Worm (Caenorhabditis elegans): ENCODE data around the gene ZC412.5.

ZC412.5 gene

ce11 chrV:14868181-14868580, 7.1 kb downstream of the ZC412.5 start, which contains the start of gene gcy-14:
TSS of gene gcy-14 (minus strand) at chrV:14868281.
- TF ChIP-seq ets-7 (tag; optimal IDR thresholded peaks at IDR 0.05) (no peak), ama-1 (optimal IDR thresholded peaks at IDR 0.05) (no peak), ceh-13 (GFP tag; optimal IDR thresholded peaks at IDR 0.05) (no peak), pes-1 (GFP tag; IDR thresholded peaks at IDR 0.05) (no peak), sea-1 (GFP tag; conservative IDR thresholded peaks at IDR 0.05) (no peak), scrt-1 (GFP tag; IDR thresholded peaks at IDR 0.05) (no peak), tra-4 (tag; optimal IDR thresholded peaks at IDR 0.05) (no peak), F13C5.2 (tag; optimal IDR thresholded peaks at IDR 0.05) (no peak), hmg-4 (GFP tag; optimal IDR thresholded peaks at IDR 0.05) (no peak), tbx-11 (GFP tag; IDR thresholded peaks at IDR 0.05) (no peak), flt-1 (GFP tag; IDR thresholded peaks at IDR 0.05) (no peak), tbx-37 (GFP tag; conservative IDR thresholded peaks at IDR 0.05) (no peak), hnd-1 (tag; optimal IDR thresholded peaks at IDR 0.05) (no peak), hmbx-1 (tag; optimal IDR thresholded peaks at IDR 0.05) (no peak)

ce11 chrV:14859380-14859779, 15.9 kb downstream of the ZC412.5 start:
- TF ChIP-seq flt-1 (GFP tag; IDR thresholded peaks at IDR 0.05) (no peak), tbx-11 (GFP tag; IDR thresholded peaks at IDR 0.05) (no peak), ceh-36 (tag; optimal IDR thresholded peaks at IDR 0.05) (no peak), ceh-13 (GFP tag; optimal IDR thresholded peaks at IDR 0.05) (no peak), scrt-1 (GFP tag; IDR thresholded peaks at IDR 0.05) (no peak), ama-1 (optimal IDR thresholded peaks at IDR 0.05) (no peak), F13C5.2 (tag; optimal IDR thresholded peaks at IDR 0.05) (no peak), hmbx-1 (tag; optimal IDR thresholded peaks at IDR 0.05) (no peak)

ce11 chrV:14858503-14858902, 16.8 kb downstream of the ZC412.5 start, which contains the start of gene npr-13:
TSS of gene npr-13 (minus strand) at chrV:14858603.
- TF ChIP-seq pes-1 (GFP tag; IDR thresholded peaks at IDR 0.05): no peak

- no peak for TF ChIP-seq ama-1 (optimal IDR thresholded peaks at IDR 0.05)
- peak; percentile 65 for TF ChIP-seq ceh-36 (tag; optimal IDR thresholded peaks at IDR 0.05)
- peak; percentile 62 for TF ChIP-seq ceh-13 (GFP tag; optimal IDR thresholded peaks at IDR 0.05)
- TF ChIP-seq tbx-11 (GFP tag; IDR thresholded peaks at IDR 0.05): peak; percentile 72
- peak; percentile 32 for TF ChIP-seq hnd-1 (tag; optimal IDR thresholded peaks at IDR 0.05)
- TF ChIP-seq aly-1 (tag; optimal IDR thresholded peaks at IDR 0.05): peak; percentile 24
- peak; percentile 56 for TF ChIP-seq F13C5.2 (tag; optimal IDR thresholded peaks at IDR 0.05)
- peak; percentile 38 for TF ChIP-seq B0310.2 (tag; optimal IDR thresholded peaks at IDR 0.05)
- TF ChIP-seq hmbx-1 (tag; optimal IDR thresholded peaks at IDR 0.05): peak; percentile 39
- peak; percentile 72 for TF ChIP-seq hmg-4 (GFP tag; optimal IDR thresholded peaks at IDR 0.05)
- peak; percentile 87 for TF ChIP-seq scrt-1 (GFP tag; IDR thresholded peaks at IDR 0.05)
- TF ChIP-seq tra-4 (tag; optimal IDR thresholded peaks at IDR 0.05): peak; percentile 27
- no peak for TF ChIP-seq ets-7 (tag; optimal IDR thresholded peaks at IDR 0.05)
- TF ChIP-seq sea-1 (GFP tag; conservative IDR thresholded peaks at IDR 0.05): peak; percentile 72
- peak; percentile 86 for TF ChIP-seq flt-1 (GFP tag; IDR thresholded peaks at IDR 0.05)
- TF ChIP-seq tbx-37 (GFP tag; conservative IDR thresholded peaks at IDR 0.05): peak; percentile 56
- TF ChIP-seq pes-1 (GFP tag; IDR thresholded peaks at IDR 0.05): peak; percentile 86
Observed at ce11 chrV:14855626-14856025, 19.6 kb downstream of the ZC412.5 start.

- TF ChIP-seq pes-1 (GFP tag; IDR thresholded peaks at IDR 0.05) (no peak), tra-4 (tag; optimal IDR thresholded peaks at IDR 0.05) (no peak), ceh-13 (GFP tag; optimal IDR thresholded peaks at IDR 0.05) (no peak), ama-1 (optimal IDR thresholded peaks at IDR 0.05) (no peak), B0310.2 (tag; optimal IDR thresholded peaks at IDR 0.05) (no peak), tbx-11 (GFP tag; IDR thresholded peaks at IDR 0.05) (no peak), flt-1 (GFP tag; IDR thresholded peaks at IDR 0.05) (no peak)
Observed at ce11 chrV:14854261-14854660, 21.0 kb downstream of the ZC412.5 start.

- TF ChIP-seq ceh-13 (GFP tag; optimal IDR thresholded peaks at IDR 0.05): no peak
- no peak for TF ChIP-seq B0310.2 (tag; optimal IDR thresholded peaks at IDR 0.05)
- no peak for TF ChIP-seq sea-1 (GFP tag; conservative IDR thresholded peaks at IDR 0.05)
- TF ChIP-seq aly-1 (tag; optimal IDR thresholded peaks at IDR 0.05): no peak
- TF ChIP-seq pes-1 (GFP tag; IDR thresholded peaks at IDR 0.05): no peak
- no peak for TF ChIP-seq ceh-36 (tag; optimal IDR thresholded peaks at IDR 0.05)
- no peak for TF ChIP-seq tbx-37 (GFP tag; conservative IDR thresholded peaks at IDR 0.05)
- TF ChIP-seq tbx-11 (GFP tag; IDR thresholded peaks at IDR 0.05): no peak
- TF ChIP-seq scrt-1 (GFP tag; IDR thresholded peaks at IDR 0.05): no peak
- no peak for TF ChIP-seq ets-7 (tag; optimal IDR thresholded peaks at IDR 0.05)
- TF ChIP-seq hnd-1 (tag; optimal IDR thresholded peaks at IDR 0.05): no peak
- no peak for TF ChIP-seq tra-4 (tag; optimal IDR thresholded peaks at IDR 0.05)
- TF ChIP-seq flt-1 (GFP tag; IDR thresholded peaks at IDR 0.05): no peak
Observed at ce11 chrV:14853739-14854138, 21.5 kb downstream of the ZC412.5 start.

ce11 chrV:14852620-14853019, 22.7 kb downstream of the ZC412.5 start:
- TF ChIP-seq ceh-13 (GFP tag; optimal IDR thresholded peaks at IDR 0.05): no peak
- TF ChIP-seq hmbx-1 (tag; optimal IDR thresholded peaks at IDR 0.05): no peak
- no peak for TF ChIP-seq tra-4 (tag; optimal IDR thresholded peaks at IDR 0.05)
- no peak for TF ChIP-seq ama-1 (optimal IDR thresholded peaks at IDR 0.05)
- no peak for TF ChIP-seq hmg-4 (GFP tag; optimal IDR thresholded peaks at IDR 0.05)
- TF ChIP-seq aly-1 (tag; optimal IDR thresholded peaks at IDR 0.05): no peak
- no peak for TF ChIP-seq tbx-11 (GFP tag; IDR thresholded peaks at IDR 0.05)
- no peak for TF ChIP-seq pes-1 (GFP tag; IDR thresholded peaks at IDR 0.05)
- no peak for TF ChIP-seq scrt-1 (GFP tag; IDR thresholded peaks at IDR 0.05)
- TF ChIP-seq tbx-37 (GFP tag; conservative IDR thresholded peaks at IDR 0.05): no peak
- TF ChIP-seq hnd-1 (tag; optimal IDR thresholded peaks at IDR 0.05): no peak
- no peak for TF ChIP-seq F13C5.2 (tag; optimal IDR thresholded peaks at IDR 0.05)
- TF ChIP-seq ets-7 (tag; optimal IDR thresholded peaks at IDR 0.05): no peak
- no peak for TF ChIP-seq sea-1 (GFP tag; conservative IDR thresholded peaks at IDR 0.05)
- no peak for TF ChIP-seq flt-1 (GFP tag; IDR thresholded peaks at IDR 0.05)
- no peak for TF ChIP-seq B0310.2 (tag; optimal IDR thresholded peaks at IDR 0.05)
- TF ChIP-seq ceh-36 (tag; optimal IDR thresholded peaks at IDR 0.05): no peak

ce11 chrV:14851972-14852371, 23.3 kb downstream of the ZC412.5 start:
- TF ChIP-seq B0310.2 (tag; optimal IDR thresholded peaks at IDR 0.05): no peak
- TF ChIP-seq ceh-36 (tag; optimal IDR thresholded peaks at IDR 0.05): no peak
- TF ChIP-seq aly-1 (tag; optimal IDR thresholded peaks at IDR 0.05): no peak
- TF ChIP-seq F13C5.2 (tag; optimal IDR thresholded peaks at IDR 0.05): no peak
- no peak for TF ChIP-seq tra-4 (tag; optimal IDR thresholded peaks at IDR 0.05)
- TF ChIP-seq hnd-1 (tag; optimal IDR thresholded peaks at IDR 0.05): no peak
- no peak for TF ChIP-seq ama-1 (optimal IDR thresholded peaks at IDR 0.05)
- no peak for TF ChIP-seq ets-7 (tag; optimal IDR thresholded peaks at IDR 0.05)
- TF ChIP-seq hmg-4 (GFP tag; optimal IDR thresholded peaks at IDR 0.05): no peak
- TF ChIP-seq hmbx-1 (tag; optimal IDR thresholded peaks at IDR 0.05): no peak
- TF ChIP-seq scrt-1 (GFP tag; IDR thresholded peaks at IDR 0.05): no peak
- TF ChIP-seq flt-1 (GFP tag; IDR thresholded peaks at IDR 0.05): no peak
- TF ChIP-seq tbx-11 (GFP tag; IDR thresholded peaks at IDR 0.05): no peak
- TF ChIP-seq ceh-13 (GFP tag; optimal IDR thresholded peaks at IDR 0.05): no peak
